Worm (Caenorhabditis elegans) whole organism, midembryonic: ENCODE data around the gene F26G1.1.

Experiments used
- T22C8.4 ChIP-seq: fragments of 200-800 bp; sonication (Bioruptor generic); IDR thresholded peaks from 2 replicates; pipeline ENCODE4 v1.3.6; 2022; ENCODE audit warnings: missing genetic modification characterization, missing compliant biosample characterization
- cog-1 ChIP-seq: sonication (generic microtip); optimal IDR thresholded peaks from 2 replicates; lab custom pipeline; 2016; ENCODE audit warnings: missing genetic modification characterization, missing compliant biosample characterization
- flt-1 ChIP-seq: fragments of 200-800 bp; sonication (Bioruptor generic); IDR thresholded peaks from 2 replicates; pipeline ENCODE4 v1.3.6; 2022; ENCODE audit warnings: missing genetic modification characterization, missing compliant biosample characterization
- klf-2 ChIP-seq: fragments of 200-800 bp; sonication (Bioruptor generic); conservative IDR thresholded peaks from 2 replicates; pipeline ENCODE4 v1.3.6; 2022; ENCODE audit warnings: missing genetic modification reagents, missing genetic modification characterization, missing compliant biosample characterization
- med-1 ChIP-seq: sonication (generic microtip); optimal IDR thresholded peaks from 2 replicates; lab custom pipeline; 2017; ENCODE audit warnings: missing genetic modification characterization, mild to moderate bottlenecking, missing compliant biosample characterization, antibody characterized with exemption, missing genetic modification reagents; ENCODE audit not compliant: insufficient read depth
- ref-1 ChIP-seq: fragments of 200-800 bp; sonication (Bioruptor generic); conservative IDR thresholded peaks from 2 replicates; pipeline ENCODE4 v1.3.6; 2022; ENCODE audit warnings: missing genetic modification reagents, missing genetic modification characterization, missing compliant biosample characterization
- ztf-29 ChIP-seq: fragments of 200-800 bp; sonication (Bioruptor generic); IDR thresholded peaks from 2 replicates; pipeline ENCODE4 v1.3.6; 2022; ENCODE audit warnings: missing genetic modification reagents, missing genetic modification characterization, missing compliant biosample characterization

ce11 chrII:4786181-4786580 lies 5.2 kb upstream of the F26G1.1 start, which contains the start of gene msp-3:
- TF ChIP-seq ztf-29 (GFP tag; lab: Robert Waterston, UW): no peak
- no peak for TF ChIP-seq flt-1 (GFP tag; lab: Robert Waterston, UW)
- TF ChIP-seq ref-1: no peak
- TF ChIP-seq T22C8.4: no peak
- TF ChIP-seq klf-2 (GFP tag; lab: Robert Waterston, UW): no peak
- no peak for TF ChIP-seq cog-1
- TF ChIP-seq med-1 (GFP tag; lab: Kevin White, UChicago): no peak
